Fruit fly (Drosophila melanogaster) whole organism, prepupa: ENCODE results near the gene CG13896.

Source experiments
- CG11294 ChIP-seq: fragments of 200-800 bp; sonication (Bioruptor generic); IDR thresholded peaks from 2 replicates; pipeline ENCODE4 v1.3.6; 2022; ENCODE audit warnings: missing biosample characterization, missing genetic modification characterization
- CG32006 ChIP-seq: fragments of 200-800 bp; sonication (Bioruptor generic); optimal IDR thresholded peaks from 3 replicates; lab custom pipeline; 2017; ENCODE audit warnings: missing biosample characterization, mild to moderate bottlenecking, missing genetic modification characterization
- Ets21C ChIP-seq: fragments of 200-800 bp; sonication (Bioruptor generic); optimal IDR thresholded peaks from 3 replicates; lab custom pipeline; 2016; ENCODE audit warnings: missing biosample characterization, missing genetic modification characterization
- Hr39 ChIP-seq: fragments of 200-800 bp; sonication (Bioruptor generic); optimal IDR thresholded peaks from 2 replicates; lab custom pipeline; 2016; ENCODE audit warnings: missing biosample characterization, missing genetic modification characterization
- Lpt ChIP-seq: fragments of 200-800 bp; sonication (Bioruptor generic); optimal IDR thresholded peaks from 3 replicates; lab custom pipeline; 2016; ENCODE audit warnings: missing biosample characterization, missing genetic modification characterization
- OdsH ChIP-seq: fragments of 200-800 bp; sonication (Bioruptor generic); optimal IDR thresholded peaks from 3 replicates; lab custom pipeline; 2016; ENCODE audit warnings: missing biosample characterization, missing genetic modification characterization
- fkh ChIP-seq: fragments of 200-800 bp; sonication (Bioruptor generic); optimal IDR thresholded peaks from 3 replicates; lab custom pipeline; 2017; ENCODE audit warnings: missing biosample characterization, mild to moderate bottlenecking, missing genetic modification characterization, moderate library complexity
- net ChIP-seq: fragments of 200-800 bp; sonication (Bioruptor generic); optimal IDR thresholded peaks from 3 replicates; lab custom pipeline; 2016; ENCODE audit warnings: missing biosample characterization, missing genetic modification characterization
- svp ChIP-seq: fragments of 200-800 bp; sonication (Bioruptor generic); peaks from one replicate; lab custom pipeline; 2016; ENCODE audit warnings: missing biosample characterization, missing genetic modification characterization

dm6 chr3L:675856-676255, 35.8 kb downstream of the CG13896 start:
- no peak for TF ChIP-seq CG11294
- TF ChIP-seq svp (GFP tag; lab: Kevin White, UChicago), result no peak
- TF ChIP-seq Hr39 (GFP tag; lab: Kevin White, UChicago), result no peak
- TF ChIP-seq OdsH, result no peak
- no peak for TF ChIP-seq net (GFP tag; lab: Kevin White, UChicago)
- no peak for TF ChIP-seq CG32006 (GFP tag; lab: Kevin White, UChicago)
- TF ChIP-seq fkh (GFP tag; lab: Kevin White, UChicago), result no peak
- TF ChIP-seq Lpt (GFP tag; lab: Kevin White, UChicago), result no peak
- TF ChIP-seq Ets21C (GFP tag; lab: Kevin White, UChicago), result no peak
